Fruit fly (Drosophila melanogaster) whole organism, prepupa: ENCODE data around the gene Usp5.

Experiments used
- CG31627 ChIP-seq: fragments of 200-800 bp; sonication (Bioruptor generic); optimal IDR thresholded peaks from 3 replicates; lab custom pipeline; 2016; ENCODE audit warnings: missing biosample characterization, missing genetic modification characterization
- Eip75B ChIP-seq: fragments of 200-800 bp; sonication (Bioruptor generic); optimal IDR thresholded peaks from 3 replicates; lab custom pipeline; 2016; ENCODE audit warnings: missing biosample characterization, missing genetic modification characterization
- Hr4 ChIP-seq: fragments of 200-800 bp; sonication (Bioruptor generic); optimal IDR thresholded peaks from 3 replicates; lab custom pipeline; 2016; ENCODE audit warnings: missing biosample characterization, missing genetic modification characterization
- Sox14 ChIP-seq: fragments of 200-800 bp; sonication (Bioruptor generic); optimal IDR thresholded peaks from 3 replicates; lab custom pipeline; 2016; ENCODE audit warnings: missing biosample characterization, missing genetic modification characterization
- dsx ChIP-seq: fragments of 200-800 bp; optimal IDR thresholded peaks from 3 replicates; lab custom pipeline; 2019; ENCODE audit warnings: missing biosample characterization, mild to moderate bottlenecking, missing genetic modification characterization, moderate library complexity; ENCODE audit not compliant: poor library complexity, severe bottlenecking
- net ChIP-seq: fragments of 200-800 bp; sonication (Bioruptor generic); optimal IDR thresholded peaks from 3 replicates; lab custom pipeline; 2016; ENCODE audit warnings: missing biosample characterization, missing genetic modification characterization

- no peak for TF ChIP-seq Hr4 (GFP tag; lab: Kevin White, UChicago)
- no peak for TF ChIP-seq Sox14 (GFP tag; lab: Kevin White, UChicago)
- TF ChIP-seq Eip75B: no peak
- no peak for TF ChIP-seq dsx
- TF ChIP-seq net (GFP tag; lab: Kevin White, UChicago): no peak
- no peak for TF ChIP-seq CG31627 (GFP tag; lab: Kevin White, UChicago)
These were observed 45.6 kb downstream of the Usp5 start for dm6 chr3L:3102506-3103023.
